Worm (Caenorhabditis elegans): Measurements from ENCODE around the gene srh-299.
"Not testable (repeated sequence)": the region's sequence is repeated elsewhere in the genome, so short reads cannot be mapped to it uniquely, and the experiment has no call there.

The srh-299 gene

DNA sequence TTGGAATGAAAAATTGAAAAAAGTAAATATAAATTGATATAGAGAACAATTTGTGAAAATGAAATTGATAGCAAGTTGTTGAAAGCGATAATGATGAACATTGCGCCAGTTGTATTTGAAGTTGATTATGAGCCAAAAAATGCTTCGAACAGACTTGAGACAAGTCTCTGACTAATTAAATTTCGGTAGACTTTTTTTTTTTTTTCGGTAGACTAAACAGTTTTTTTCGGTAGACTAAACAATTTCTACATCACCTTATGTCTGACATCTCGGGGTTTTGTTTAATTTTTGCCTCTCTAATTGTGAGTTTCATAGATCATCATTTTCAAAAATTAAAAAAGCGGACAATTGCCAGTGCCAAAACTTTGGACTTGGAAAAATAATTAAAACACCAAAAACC, 29.5 kb upstream of the srh-299 start, which contains the start of gene srbc-54:
Gene srbc-54, minus strand, starts transcription at position 101 of the 400 bp plus-strand sequence.
- no peak for TF ChIP-seq ztf-29 (GFP tag; IDR thresholded peaks at IDR 0.05)
- no peak for TF ChIP-seq klf-2 (GFP tag; conservative IDR thresholded peaks at IDR 0.05)
- TF ChIP-seq tab-1 (GFP tag; IDR thresholded peaks at IDR 0.05) = no peak
- no peak for TF ChIP-seq ztf-23 (GFP tag; IDR thresholded peaks at IDR 0.05)
- TF ChIP-seq ref-1 (GFP tag; conservative IDR thresholded peaks at IDR 0.05) = no peak
- no peak for TF ChIP-seq cog-1 (tag; optimal IDR thresholded peaks at IDR 0.05)
- TF ChIP-seq med-1 (GFP tag; optimal IDR thresholded peaks at IDR 0.05; ENCODE audit: insufficient read depth) = no peak
- no peak for TF ChIP-seq T22C8.4 (GFP tag; IDR thresholded peaks at IDR 0.05)
- TF ChIP-seq flt-1 (GFP tag; IDR thresholded peaks at IDR 0.05) = no peak

DNA sequence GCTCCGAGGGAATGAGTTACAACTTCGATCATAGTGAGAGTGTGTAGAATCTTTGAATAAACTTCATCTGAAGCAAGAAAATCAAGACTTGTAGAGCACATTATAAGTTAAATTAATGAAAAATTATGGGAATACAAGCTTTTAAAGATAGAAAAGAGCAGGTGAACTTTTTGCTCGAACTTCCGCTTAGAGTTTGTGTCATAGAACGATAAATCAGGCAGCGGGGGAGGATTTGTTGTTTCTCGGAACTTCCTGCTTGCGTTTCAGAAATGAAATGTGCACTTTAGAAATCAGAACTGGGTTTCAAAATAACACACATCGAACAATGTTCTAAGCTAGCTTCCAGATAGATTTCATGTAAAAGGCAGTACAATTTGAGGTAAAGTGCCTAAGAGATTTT, 22.0 kb upstream of the srh-299 start, which contains the start of gene srh-149:
Gene srh-149, minus strand, starts transcription at position 101 of the 400 bp plus-strand sequence.
- TF ChIP-seq ztf-23 (GFP tag; IDR thresholded peaks at IDR 0.05) (no peak), klf-2 (GFP tag; conservative IDR thresholded peaks at IDR 0.05) (no peak), ztf-29 (GFP tag; IDR thresholded peaks at IDR 0.05) (no peak), flt-1 (GFP tag; IDR thresholded peaks at IDR 0.05) (no peak), T22C8.4 (GFP tag; IDR thresholded peaks at IDR 0.05) (no peak), tab-1 (GFP tag; IDR thresholded peaks at IDR 0.05) (no peak), ref-1 (GFP tag; conservative IDR thresholded peaks at IDR 0.05) (no peak), med-1 (GFP tag; optimal IDR thresholded peaks at IDR 0.05; ENCODE audit: insufficient read depth) (no peak), cog-1 (tag; optimal IDR thresholded peaks at IDR 0.05) (no peak)

DNA sequence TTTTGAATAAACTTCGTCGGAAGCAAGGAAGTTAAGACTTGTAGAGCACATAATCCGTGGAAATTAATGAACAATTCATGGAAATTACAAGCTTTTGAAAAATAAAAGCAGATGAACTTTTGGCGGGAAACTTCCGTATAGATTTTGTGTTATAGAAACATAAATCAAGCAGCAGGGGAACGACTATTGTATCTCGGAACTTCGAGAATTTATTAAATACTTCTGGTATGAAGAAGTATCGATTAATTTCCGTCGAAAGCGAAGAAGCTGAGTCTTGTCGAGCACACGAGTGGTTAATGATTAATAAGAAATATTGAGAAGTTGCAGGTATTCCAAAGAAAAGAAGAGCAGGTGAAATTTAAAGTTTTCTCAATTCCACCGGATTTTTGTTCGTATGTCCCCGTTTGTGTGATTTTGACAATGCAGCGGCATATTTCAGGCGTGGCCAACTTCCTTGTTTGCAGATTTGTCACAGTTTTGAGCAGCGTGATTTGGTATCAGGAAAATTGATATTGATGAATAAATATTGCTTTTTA, 12.8 kb upstream of the srh-299 start, which contains the start of gene srh-147:
Gene srh-147, minus strand, starts transcription at position 51 of the 536 bp plus-strand sequence.
- TF ChIP-seq T22C8.4 (GFP tag; IDR thresholded peaks at IDR 0.05); tab-1 (GFP tag; IDR thresholded peaks at IDR 0.05); ref-1 (GFP tag; conservative IDR thresholded peaks at IDR 0.05): not testable (repeated sequence)

DNA sequence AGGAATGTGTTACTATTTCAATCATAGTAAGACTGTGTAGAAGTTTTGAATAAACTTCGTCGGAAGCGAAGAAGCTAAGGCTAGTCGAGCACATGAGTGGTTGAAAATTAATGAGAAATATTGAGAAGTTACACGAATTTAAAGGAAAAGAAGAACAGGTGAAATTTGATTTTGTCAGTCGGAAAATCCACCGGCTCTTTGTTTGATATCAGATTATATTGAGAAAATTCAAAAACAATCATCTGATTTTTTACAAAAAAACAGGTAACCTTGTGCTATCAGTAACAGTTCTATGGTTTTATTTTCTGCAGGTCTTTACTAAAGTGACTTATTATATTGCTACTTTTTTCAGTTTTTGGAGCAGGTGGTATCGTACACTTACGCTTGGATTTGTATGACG, 4.8 kb upstream of the srh-299 start, which contains the start of gene srh-148:
Gene srh-148, minus strand, starts transcription at position 101 of the 400 bp plus-strand sequence.
- TF ChIP-seq T22C8.4 (GFP tag; IDR thresholded peaks at IDR 0.05) (no peak), flt-1 (GFP tag; IDR thresholded peaks at IDR 0.05) (no peak), cog-1 (tag; optimal IDR thresholded peaks at IDR 0.05) (no peak), klf-2 (GFP tag; conservative IDR thresholded peaks at IDR 0.05) (no peak), ztf-29 (GFP tag; IDR thresholded peaks at IDR 0.05) (no peak), ztf-23 (GFP tag; IDR thresholded peaks at IDR 0.05) (no peak), ref-1 (GFP tag; conservative IDR thresholded peaks at IDR 0.05) (no peak), med-1 (GFP tag; optimal IDR thresholded peaks at IDR 0.05; ENCODE audit: insufficient read depth) (no peak), tab-1 (GFP tag; IDR thresholded peaks at IDR 0.05) (no peak)

DNA sequence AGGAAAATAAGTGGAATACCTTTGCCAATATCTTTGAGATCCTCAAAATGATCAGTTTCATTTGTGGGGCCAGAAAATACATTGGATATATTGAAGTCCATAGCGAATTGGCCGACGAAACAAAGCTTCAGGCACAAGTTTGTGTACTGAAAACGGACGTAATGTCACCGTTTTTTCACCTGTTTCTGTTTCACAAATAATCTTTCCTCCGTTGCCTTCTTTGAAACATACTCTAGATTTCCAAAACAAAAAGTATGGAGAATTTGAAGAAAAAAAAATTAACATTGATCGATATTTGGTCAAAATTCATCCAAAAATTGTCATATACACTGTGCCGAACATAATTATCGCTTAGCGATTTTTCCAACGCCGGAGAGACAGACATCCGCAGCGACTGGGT, 543 bp upstream of the srh-299 start, which contains the start of gene srz-12:
Gene srz-12, minus strand, starts transcription at position 101 of the 400 bp plus-strand sequence.
- TF ChIP-seq tab-1 (GFP tag; IDR thresholded peaks at IDR 0.05) (no peak), T22C8.4 (GFP tag; IDR thresholded peaks at IDR 0.05) (no peak), flt-1 (GFP tag; IDR thresholded peaks at IDR 0.05) (no peak), ref-1 (GFP tag; conservative IDR thresholded peaks at IDR 0.05) (no peak), ztf-29 (GFP tag; IDR thresholded peaks at IDR 0.05) (no peak), cog-1 (tag; optimal IDR thresholded peaks at IDR 0.05) (no peak), ztf-23 (GFP tag; IDR thresholded peaks at IDR 0.05) (no peak), med-1 (GFP tag; optimal IDR thresholded peaks at IDR 0.05; ENCODE audit: insufficient read depth) (no peak), klf-2 (GFP tag; conservative IDR thresholded peaks at IDR 0.05) (no peak)

DNA sequence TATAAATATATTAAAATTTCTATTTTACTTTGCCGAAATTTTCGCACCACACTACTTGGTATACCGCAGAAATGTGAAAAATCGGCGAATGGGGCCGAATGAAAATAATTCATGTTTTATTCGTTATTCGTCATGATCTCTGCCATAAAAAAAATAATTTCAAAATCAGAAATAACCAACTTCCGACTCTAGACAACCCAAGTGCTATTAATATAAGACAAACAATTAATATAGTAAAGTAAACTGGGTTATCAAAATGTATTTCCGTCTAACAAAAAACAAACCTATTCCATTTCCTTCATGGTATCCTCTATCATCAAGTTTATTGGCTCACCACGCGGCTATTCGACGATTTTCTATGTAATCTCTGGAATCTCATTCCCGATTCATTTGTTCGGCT, 2.7 kb downstream of the srh-299 start, which contains the start of gene srh-293:
Gene srh-293, plus strand, starts transcription at position 301 of the 400 bp plus-strand sequence.
- TF ChIP-seq T22C8.4 (GFP tag; IDR thresholded peaks at IDR 0.05) = no peak
- TF ChIP-seq ztf-23 (GFP tag; IDR thresholded peaks at IDR 0.05) = no peak
- TF ChIP-seq cog-1 (tag; optimal IDR thresholded peaks at IDR 0.05) = no peak

DNA sequence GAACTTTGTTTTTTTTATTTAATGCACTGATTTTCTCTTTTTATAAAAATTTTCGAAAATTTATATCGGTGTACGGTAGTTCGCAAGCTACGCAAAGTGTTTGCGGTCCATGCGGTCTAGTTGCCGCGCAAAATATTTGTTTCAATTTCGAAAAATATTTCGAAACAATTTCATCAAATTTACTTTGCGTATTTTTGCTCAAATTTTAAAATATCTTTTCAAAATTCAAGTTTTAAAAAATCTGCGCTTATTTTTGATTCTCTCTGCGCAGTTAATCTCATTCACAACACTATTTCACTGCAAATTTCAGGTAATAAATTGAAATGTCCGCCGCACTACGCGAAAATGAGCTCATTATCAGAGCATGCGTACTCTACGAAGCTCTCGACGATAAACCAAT, 4.2 kb downstream of the srh-299 start, which contains the start of gene fbxa-197:
Gene fbxa-197, plus strand, starts transcription at position 301 of the 400 bp plus-strand sequence.
- no peak for TF ChIP-seq cog-1 (tag; optimal IDR thresholded peaks at IDR 0.05)
- TF ChIP-seq flt-1 (GFP tag; IDR thresholded peaks at IDR 0.05) = no peak
- TF ChIP-seq ref-1 (GFP tag; conservative IDR thresholded peaks at IDR 0.05) = no peak
- TF ChIP-seq med-1 (GFP tag; optimal IDR thresholded peaks at IDR 0.05; ENCODE audit: insufficient read depth) = no peak
- no peak for TF ChIP-seq T22C8.4 (GFP tag; IDR thresholded peaks at IDR 0.05)
- no peak for TF ChIP-seq klf-2 (GFP tag; conservative IDR thresholded peaks at IDR 0.05)
- TF ChIP-seq ztf-23 (GFP tag; IDR thresholded peaks at IDR 0.05) = no peak
- no peak for TF ChIP-seq ztf-29 (GFP tag; IDR thresholded peaks at IDR 0.05)
- TF ChIP-seq tab-1 (GFP tag; IDR thresholded peaks at IDR 0.05) = no peak

DNA sequence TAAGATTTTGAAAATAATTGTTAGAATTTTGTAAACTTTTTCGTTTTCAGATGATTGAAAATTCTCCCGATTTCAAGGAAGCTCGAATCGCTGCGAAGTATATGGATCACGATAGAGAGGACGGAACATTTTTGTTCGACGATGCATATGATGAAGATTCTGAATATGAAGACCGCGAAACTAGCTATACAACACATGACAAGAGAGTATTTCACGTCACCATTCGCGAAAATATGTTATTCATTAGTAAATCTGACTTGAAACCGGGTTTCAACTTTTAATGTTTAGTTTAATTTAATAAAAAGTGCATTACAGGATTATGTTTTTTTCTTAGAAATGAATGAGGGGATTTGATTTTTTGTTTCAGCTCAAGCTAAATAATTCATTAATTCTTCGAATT, 7.2 kb downstream of the srh-299 start, which contains the start of gene str-57:
Gene str-57, plus strand, starts transcription at position 301 of the 400 bp plus-strand sequence.
- TF ChIP-seq cog-1 (tag; optimal IDR thresholded peaks at IDR 0.05) = no peak
- no peak for TF ChIP-seq ztf-29 (GFP tag; IDR thresholded peaks at IDR 0.05)
- no peak for TF ChIP-seq flt-1 (GFP tag; IDR thresholded peaks at IDR 0.05)
- no peak for TF ChIP-seq T22C8.4 (GFP tag; IDR thresholded peaks at IDR 0.05)
- no peak for TF ChIP-seq tab-1 (GFP tag; IDR thresholded peaks at IDR 0.05)
- TF ChIP-seq med-1 (GFP tag; optimal IDR thresholded peaks at IDR 0.05; ENCODE audit: insufficient read depth) = no peak
- TF ChIP-seq ztf-23 (GFP tag; IDR thresholded peaks at IDR 0.05) = no peak
- no peak for TF ChIP-seq ref-1 (GFP tag; conservative IDR thresholded peaks at IDR 0.05)
- TF ChIP-seq klf-2 (GFP tag; conservative IDR thresholded peaks at IDR 0.05) = no peak

DNA sequence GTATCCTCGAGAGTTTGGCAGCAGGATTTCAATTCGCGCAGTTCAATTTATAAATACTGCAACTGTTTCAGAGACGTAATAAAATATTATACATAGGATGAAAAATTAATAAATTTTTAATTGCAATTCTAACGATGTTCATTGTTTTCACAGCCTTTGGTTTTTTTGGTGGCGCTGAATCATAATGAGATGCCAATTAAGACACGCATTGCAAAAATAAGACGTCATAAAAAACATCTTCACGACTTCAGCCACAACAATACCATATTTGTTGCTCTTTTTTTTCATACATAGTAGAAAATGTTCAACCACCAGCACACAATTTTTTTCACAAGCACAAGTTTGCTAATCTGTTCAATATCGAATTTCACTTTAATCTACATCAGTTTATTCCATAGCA, 9.1 kb downstream of the srh-299 start, which contains the start of gene str-56:
Gene str-56, plus strand, starts transcription at position 301 of the 400 bp plus-strand sequence.
- TF ChIP-seq ztf-29 (GFP tag; IDR thresholded peaks at IDR 0.05) (no peak), cog-1 (tag; optimal IDR thresholded peaks at IDR 0.05) (no peak), flt-1 (GFP tag; IDR thresholded peaks at IDR 0.05) (no peak), med-1 (GFP tag; optimal IDR thresholded peaks at IDR 0.05; ENCODE audit: insufficient read depth) (no peak), T22C8.4 (GFP tag; IDR thresholded peaks at IDR 0.05) (no peak), ztf-23 (GFP tag; IDR thresholded peaks at IDR 0.05) (no peak), ref-1 (GFP tag; conservative IDR thresholded peaks at IDR 0.05) (no peak), klf-2 (GFP tag; conservative IDR thresholded peaks at IDR 0.05) (no peak), tab-1 (GFP tag; IDR thresholded peaks at IDR 0.05) (no peak)
